Fruit fly (Drosophila melanogaster) whole organism, embryonic: ENCODE results near the gene shv.

Experiments used
- Adf1 ChIP-seq: fragments of 200-800 bp; sonication (Bioruptor generic); IDR thresholded peaks from 2 replicates; pipeline ENCODE4 v1.3.6; 2022; ENCODE audit warnings: missing biosample characterization, missing genetic modification characterization
- Bdp1 ChIP-seq: fragments of 200-800 bp; sonication (Bioruptor generic); optimal IDR thresholded peaks from 3 replicates; lab custom pipeline; 2016; ENCODE audit warnings: missing biosample characterization, missing genetic modification characterization
- CG10366 ChIP-seq: fragments of 200-800 bp; sonication (Bioruptor generic); IDR thresholded peaks from 2 replicates; pipeline ENCODE4 v1.3.6; 2022; ENCODE audit warnings: missing biosample characterization, missing genetic modification characterization
- CG11723 ChIP-seq: fragments of 200-800 bp; sonication (Bioruptor generic); optimal IDR thresholded peaks from 2 replicates; lab custom pipeline; 2017; ENCODE audit warnings: missing biosample characterization, mild to moderate bottlenecking, missing genetic modification characterization
- CG14014 ChIP-seq: fragments of 200-800 bp; sonication (Bioruptor generic); IDR thresholded peaks from 2 replicates; pipeline ENCODE4 v1.3.6; 2022; ENCODE audit warnings: missing biosample characterization, missing genetic modification characterization
- CG14667 ChIP-seq: fragments of 200-800 bp; sonication (Bioruptor generic); IDR thresholded peaks from 2 replicates; pipeline ENCODE4 v1.3.6; 2022; ENCODE audit warnings: missing biosample characterization, missing genetic modification characterization
- CG15479 ChIP-seq: fragments of 200-800 bp; sonication (Bioruptor generic); optimal IDR thresholded peaks from 3 replicates; lab custom pipeline; 2019; ENCODE audit warnings: missing biosample characterization, mild to moderate bottlenecking, missing genetic modification characterization, moderate library complexity
- CG1832 ChIP-seq: fragments of 200-800 bp; sonication (Bioruptor generic); optimal IDR thresholded peaks from 2 replicates; lab custom pipeline; 2017; ENCODE audit warnings: missing biosample characterization, mild to moderate bottlenecking, missing genetic modification characterization, inconsistent platforms
- CG31388 ChIP-seq: fragments of 200-800 bp; sonication (Bioruptor generic); optimal IDR thresholded peaks from 2 replicates; lab custom pipeline; 2016; ENCODE audit warnings: missing biosample characterization, missing genetic modification characterization
- CG31441 ChIP-seq: fragments of 200-800 bp; sonication (Bioruptor generic); IDR thresholded peaks from 2 replicates; pipeline ENCODE4 v1.3.6; 2022; ENCODE audit warnings: missing biosample characterization, missing genetic modification characterization
- CG3726 ChIP-seq: fragments of 200-800 bp; sonication (Bioruptor generic); IDR thresholded peaks from 3 replicates; pipeline ENCODE4, ENCODE4 v1.3.6; 2022; ENCODE audit warnings: missing biosample characterization, missing genetic modification characterization
- CG4854 ChIP-seq: fragments of 200-800 bp; sonication (Bioruptor generic); optimal IDR thresholded peaks from 2 replicates; lab custom pipeline; 2016; ENCODE audit warnings: missing biosample characterization, missing genetic modification characterization, inconsistent platforms
- CG6854 ChIP-seq: fragments of 200-800 bp; sonication (Bioruptor generic); optimal IDR thresholded peaks from 3 replicates; lab custom pipeline; 2017; ENCODE audit warnings: missing biosample characterization, mild to moderate bottlenecking, missing genetic modification characterization
- CG7556 ChIP-seq: fragments of 200-800 bp; sonication (Bioruptor generic); optimal IDR thresholded peaks from 2 replicates; lab custom pipeline; 2017; ENCODE audit warnings: missing biosample characterization, mild to moderate bottlenecking, missing genetic modification characterization
- CG7745 ChIP-seq: fragments of 200-800 bp; sonication (Bioruptor generic); optimal IDR thresholded peaks from 2 replicates; lab custom pipeline; 2018; ENCODE audit warnings: missing biosample characterization, mild to moderate bottlenecking, missing genetic modification characterization, moderate library complexity
- CG7928 ChIP-seq: fragments of 200-800 bp; sonication (Bioruptor generic); optimal IDR thresholded peaks from 2 replicates; lab custom pipeline; 2017; ENCODE audit warnings: missing biosample characterization, mild to moderate bottlenecking, missing genetic modification characterization
- CG7963 ChIP-seq: fragments of 200-800 bp; sonication (Bioruptor generic); IDR thresholded peaks from 3 replicates; pipeline ENCODE4 v1.3.6; 2022; ENCODE audit warnings: missing biosample characterization, missing genetic modification characterization; ENCODE audit not compliant: partially characterized antibody
- CG8281 ChIP-seq: fragments of 200-800 bp; sonication (Bioruptor generic); optimal IDR thresholded peaks from 2 replicates; lab custom pipeline; 2018; ENCODE audit warnings: missing biosample characterization, mild to moderate bottlenecking, missing genetic modification characterization, moderate library complexity
- CG8944 ChIP-seq: fragments of 200-800 bp; sonication (Bioruptor generic); optimal IDR thresholded peaks from 3 replicates; lab custom pipeline; 2016; ENCODE audit warnings: missing biosample characterization, missing genetic modification characterization
- D ChIP-seq, 2 experiments: fragments of 200-800 bp in 1 of 2; fragments of >200 bp in 1 of 2; sonication (Bioruptor generic) in 1 of 2; optimal IDR thresholded peaks; 2 replicates in 1 of 2; 3 replicates in 1 of 2; lab custom pipeline; 2017; ENCODE audit warnings: mild to moderate bottlenecking in 1 of 2, missing biosample characterization in 1 of 2, missing genetic modification characterization in 1 of 2, missing genetic modification reagents in 1 of 2
- Deaf1 ChIP-seq: fragments of 200-800 bp; optimal IDR thresholded peaks from 3 replicates; lab custom pipeline; 2019; ENCODE audit warnings: missing biosample characterization, mild to moderate bottlenecking, missing genetic modification characterization, moderate library complexity
- Dfd ChIP-seq, 2 experiments: fragments of >200 bp; optimal IDR thresholded peaks; 2 replicates each; lab custom pipeline; 2017; ENCODE audit warnings: missing biosample characterization in 2 of 2, missing genetic modification characterization in 2 of 2
- Dp ChIP-seq: fragments of 200-800 bp; sonication (Bioruptor generic); optimal IDR thresholded peaks from 2 replicates; lab custom pipeline; 2018; ENCODE audit warnings: missing biosample characterization, mild to moderate bottlenecking, missing genetic modification characterization, moderate library complexity
- ERR ChIP-seq: fragments of 200-800 bp; sonication (Bioruptor generic); optimal IDR thresholded peaks from 2 replicates; lab custom pipeline; 2016; ENCODE audit warnings: missing biosample characterization, missing genetic modification characterization
- Hr78 ChIP-seq, 2 experiments: fragments of 200-800 bp in 1 of 2; fragments of >200 bp in 1 of 2; sonication (Bioruptor generic) in 1 of 2; optimal IDR thresholded peaks; 2 replicates each; lab custom pipeline; 2017 to 2019; ENCODE audit warnings: missing biosample characterization in 2 of 2, missing genetic modification characterization in 2 of 2, mild to moderate bottlenecking in 1 of 2, moderate library complexity in 1 of 2
- Jarid2 ChIP-seq: fragments of 200-800 bp; sonication (Bioruptor generic); optimal IDR thresholded peaks from 3 replicates; lab custom pipeline; 2017; ENCODE audit warnings: mild to moderate bottlenecking, missing biosample characterization, missing genetic modification reagents, missing genetic modification characterization
- NC2β ChIP-seq: fragments of 200-800 bp; sonication (Bioruptor generic); optimal IDR thresholded peaks from 2 replicates; lab custom pipeline; 2016; ENCODE audit warnings: missing biosample characterization, missing genetic modification characterization
- Ptx1 ChIP-seq: fragments of 200-800 bp; sonication (Bioruptor generic); IDR thresholded peaks from 2 replicates; pipeline ENCODE4 v1.3.6; 2022; ENCODE audit warnings: missing biosample characterization, missing genetic modification characterization
- Six4 ChIP-seq: fragments of 200-800 bp; sonication (Bioruptor generic); optimal IDR thresholded peaks from 2 replicates; lab custom pipeline; 2016; ENCODE audit warnings: missing biosample characterization, missing genetic modification characterization
- Sry-δ ChIP-seq: fragments of 200-800 bp; sonication (Bioruptor generic); optimal IDR thresholded peaks from 2 replicates; lab custom pipeline; 2016; ENCODE audit warnings: missing biosample characterization, missing genetic modification characterization
- TFAM ChIP-seq: fragments of 200-800 bp; sonication (Bioruptor generic); optimal IDR thresholded peaks from 2 replicates; lab custom pipeline; 2017; ENCODE audit warnings: missing biosample characterization, missing genetic modification characterization, inconsistent platforms
- Trl ChIP-seq, 3 experiments: fragments of >200 bp in 2 of 3; fragments of 200-800 bp in 1 of 3; sonication (Bioruptor generic) in 1 of 3; optimal IDR thresholded peaks; 2 replicates in 1 of 3; 3 replicates in 2 of 3; lab custom pipeline; 2016 to 2017; ENCODE audit warnings: missing biosample characterization in 1 of 3, missing genetic modification characterization in 1 of 3
- YL-1 ChIP-seq: fragments of 200-800 bp; sonication (Bioruptor generic); optimal IDR thresholded peaks from 3 replicates; lab custom pipeline; 2017; ENCODE audit warnings: missing biosample characterization, mild to moderate bottlenecking, missing genetic modification characterization
- bab2 ChIP-seq: fragments of 200-800 bp; sonication (Bioruptor generic); optimal IDR thresholded peaks from 2 replicates; lab custom pipeline; 2016; ENCODE audit warnings: missing biosample characterization, missing genetic modification characterization
- bbx ChIP-seq: fragments of 200-800 bp; sonication (Bioruptor generic); IDR thresholded peaks from 2 replicates; pipeline ENCODE4 v1.3.6; 2022; ENCODE audit warnings: missing biosample characterization, missing genetic modification characterization; ENCODE audit not compliant: partially characterized antibody
- caup ChIP-seq: fragments of 200-800 bp; sonication (Bioruptor generic); optimal IDR thresholded peaks from 3 replicates; lab custom pipeline; 2017; ENCODE audit warnings: missing biosample characterization, mild to moderate bottlenecking, missing genetic modification characterization, moderate library complexity; ENCODE audit not compliant: severe bottlenecking
- crol ChIP-seq: fragments of 200-800 bp; sonication (Bioruptor generic); IDR thresholded peaks from 2 replicates; pipeline ENCODE4 v1.3.6; 2022; ENCODE audit warnings: missing biosample characterization, missing genetic modification characterization
- dysf ChIP-seq: fragments of 200-800 bp; sonication (Bioruptor generic); IDR thresholded peaks from 3 replicates; pipeline ENCODE4 v1.3.6; 2022; ENCODE audit warnings: missing biosample characterization, missing genetic modification characterization
- fd3F ChIP-seq: fragments of 200-800 bp; sonication (Bioruptor generic); optimal IDR thresholded peaks from 2 replicates; lab custom pipeline; 2018; ENCODE audit warnings: missing biosample characterization, mild to moderate bottlenecking, missing genetic modification characterization, moderate library complexity
- kah ChIP-seq: fragments of 200-800 bp; sonication (Bioruptor generic); optimal IDR thresholded peaks from 2 replicates; lab custom pipeline; 2018; ENCODE audit warnings: missing biosample characterization, mild to moderate bottlenecking, missing genetic modification characterization
- lmd ChIP-seq: fragments of 200-800 bp; sonication (Bioruptor generic); IDR thresholded peaks from 2 replicates; pipeline ENCODE4 v1.3.6; 2022; ENCODE audit warnings: missing biosample characterization, missing genetic modification characterization
- nmo ChIP-seq: fragments of 200-800 bp; sonication (Bioruptor generic); optimal IDR thresholded peaks from 2 replicates; lab custom pipeline; 2018; ENCODE audit warnings: missing biosample characterization, mild to moderate bottlenecking, missing genetic modification characterization, moderate library complexity
- oc ChIP-seq: fragments of 200-800 bp; sonication (Bioruptor generic); optimal IDR thresholded peaks from 2 replicates; lab custom pipeline; 2018; ENCODE audit warnings: missing biosample characterization, mild to moderate bottlenecking, missing genetic modification characterization, moderate library complexity
- odd ChIP-seq: fragments of 200-800 bp; sonication (Bioruptor generic); optimal IDR thresholded peaks from 2 replicates; lab custom pipeline; 2017; ENCODE audit warnings: missing biosample characterization, mild to moderate bottlenecking, missing genetic modification characterization
- ro ChIP-seq: fragments of 200-800 bp; sonication (Bioruptor generic); IDR thresholded peaks from 2 replicates; pipeline ENCODE4 v1.3.6; 2022; ENCODE audit warnings: missing biosample characterization, missing genetic modification characterization
- sr ChIP-seq: fragments of 200-800 bp; sonication (Bioruptor generic); IDR thresholded peaks from 3 replicates; pipeline ENCODE4 v1.3.6; 2022; ENCODE audit warnings: missing biosample characterization, missing genetic modification characterization
- sug ChIP-seq: fragments of 200-800 bp; optimal IDR thresholded peaks from 2 replicates; lab custom pipeline; 2019; ENCODE audit warnings: missing biosample characterization, mild to moderate bottlenecking, missing genetic modification characterization, moderate library complexity
- trem ChIP-seq: fragments of 200-800 bp; optimal IDR thresholded peaks from 3 replicates; lab custom pipeline; 2019; ENCODE audit warnings: missing biosample characterization, mild to moderate bottlenecking, missing genetic modification characterization, moderate library complexity
- unpg ChIP-seq: fragments of 200-800 bp; sonication (Bioruptor generic); optimal IDR thresholded peaks from 3 replicates; lab custom pipeline; 2018; ENCODE audit warnings: missing biosample characterization, mild to moderate bottlenecking, missing genetic modification characterization, moderate library complexity
- vnd ChIP-seq: fragments of 200-800 bp; sonication (Bioruptor generic); IDR thresholded peaks from 3 replicates; pipeline ENCODE4 v1.3.6; 2022; ENCODE audit warnings: missing biosample characterization, missing genetic modification characterization; ENCODE audit not compliant: partially characterized antibody

shv gene

DNA sequence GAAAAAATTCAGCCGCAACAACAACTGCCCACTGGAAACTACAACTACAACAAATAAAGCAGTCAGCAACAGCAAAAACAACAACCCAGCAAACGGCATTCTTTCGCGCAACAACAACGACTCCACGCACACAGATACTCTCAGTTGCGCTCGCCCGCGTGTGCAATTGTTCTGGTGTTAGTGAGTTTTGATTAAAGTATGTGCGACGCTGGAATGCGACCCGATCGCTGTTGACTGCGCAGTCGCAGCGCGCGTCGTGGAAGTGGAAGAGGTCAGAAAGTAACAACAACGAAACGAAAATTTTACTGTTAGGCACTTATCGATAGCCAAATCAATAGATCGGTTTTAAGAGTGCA lies 21.3 kb upstream of the shv start (continued):
- no peak for TF ChIP-seq CG8944 (GFP tag; lab: Kevin White, UChicago)
- TF ChIP-seq oc (tag; lab: Kevin White, UChicago) = no peak
- TF ChIP-seq ERR (GFP tag; lab: Kevin White, UChicago) = no peak
- no peak for TF ChIP-seq CG10366 (GFP tag; lab: Robert Waterston, UW)
- TF ChIP-seq caup = no peak
- no peak for TF ChIP-seq Dfd (GFP tag; optimal IDR thresholded peaks at IDR 0.05; lab: Kevin White, UChicago)
- TF ChIP-seq Hr78 (GFP tag; optimal IDR thresholded peaks at IDR 0.05; lab: Kevin White, UChicago) = peak in 1 of 2 experiments; percentile 98
- no peak for TF ChIP-seq CG11723
- no peak for TF ChIP-seq fd3F
- TF ChIP-seq CG7556 (GFP tag; lab: Kevin White, UChicago) = no peak
- TF ChIP-seq CG3726 (GFP tag; lab: Robert Waterston, UW) = no peak
- no peak for TF ChIP-seq nmo
- TF ChIP-seq CG1832 (GFP tag; lab: Kevin White, UChicago) = no peak
- TF ChIP-seq Trl (optimal IDR thresholded peaks at IDR 0.05; lab: Kevin White, UChicago) = peak in 1 of 2 experiments; percentile 6
- TF ChIP-seq Trl (GFP tag; optimal IDR thresholded peaks at IDR 0.05; lab: Kevin White, UChicago) = no peak
- no peak for TF ChIP-seq odd (GFP tag; lab: Kevin White, UChicago)
- no peak for TF ChIP-seq CG7745 (tag; lab: Kevin White, UChicago)
- no peak for TF ChIP-seq Dp (GFP tag; lab: Kevin White, UChicago)
- TF ChIP-seq Adf1 (GFP tag; lab: Robert Waterston, UW) = peak; percentile 89
- TF ChIP-seq Sry-δ = no peak
- TF ChIP-seq sug (tag; lab: Kevin White, UChicago) = no peak
- no peak for TF ChIP-seq CG7928 (GFP tag; lab: Kevin White, UChicago)
- TF ChIP-seq D (optimal IDR thresholded peaks at IDR 0.05; lab: Kevin White, UChicago) = peak; percentile 4
- no peak for TF ChIP-seq D (GFP tag; optimal IDR thresholded peaks at IDR 0.05; lab: Kevin White, UChicago)
- TF ChIP-seq ro (GFP tag; lab: Robert Waterston, UW) = no peak
- no peak for TF ChIP-seq lmd (GFP tag; lab: Robert Waterston, UW)
- no peak for TF ChIP-seq sr (GFP tag; lab: Robert Waterston, UW)
- TF ChIP-seq CG4854 (GFP tag; lab: Kevin White, UChicago) = no peak
- TF ChIP-seq CG6854 (GFP tag; lab: Kevin White, UChicago) = no peak
- no peak for TF ChIP-seq dysf (GFP tag; lab: Robert Waterston, UW)
- TF ChIP-seq kah (GFP tag; lab: Kevin White, UChicago) = no peak
- no peak for TF ChIP-seq Deaf1 (tag; lab: Kevin White, UChicago)
- TF ChIP-seq CG31388 (GFP tag; lab: Kevin White, UChicago) = no peak
- no peak for TF ChIP-seq vnd
- TF ChIP-seq bbx = no peak
- TF ChIP-seq CG8281 = no peak
- no peak for TF ChIP-seq trem (tag; lab: Kevin White, UChicago)
- no peak for TF ChIP-seq crol
- TF ChIP-seq CG31441 (GFP tag; lab: Robert Waterston, UW) = no peak
- TF ChIP-seq CG15479 (GFP tag; lab: Kevin White, UChicago) = peak; percentile 72
- no peak for TF ChIP-seq bab2 (GFP tag; lab: Kevin White, UChicago)
- no peak for TF ChIP-seq CG14667 (GFP tag; lab: Robert Waterston, UW)
- TF ChIP-seq Six4 (GFP tag; lab: Kevin White, UChicago) = no peak
- TF ChIP-seq Ptx1 (GFP tag; lab: Robert Waterston, UW) = no peak
- TF ChIP-seq Bdp1 (GFP tag; lab: Kevin White, UChicago) = no peak
- no peak for TF ChIP-seq unpg (GFP tag; lab: Kevin White, UChicago)
- no peak for TF ChIP-seq TFAM (GFP tag; lab: Kevin White, UChicago)
- TF ChIP-seq YL-1 (GFP tag; lab: Kevin White, UChicago) = no peak
- TF ChIP-seq Jarid2 (GFP tag; lab: Kevin White, UChicago) = no peak
- no peak for TF ChIP-seq CG14014 (GFP tag; lab: Robert Waterston, UW)
- no peak for TF ChIP-seq NC2β (GFP tag; lab: Kevin White, UChicago)
- TF ChIP-seq CG7963 (GFP tag; lab: Robert Waterston, UW) = no peak
